Worm (Caenorhabditis elegans) whole organism, early embryonic: ENCODE results near the gene ZK180.6.

Experiments used
- B0310.2 ChIP-seq: sonication (generic microtip); optimal IDR thresholded peaks from 2 replicates; lab custom pipeline; 2016; ENCODE audit warnings: mild to moderate bottlenecking, missing genetic modification characterization, missing compliant biosample characterization
- F13C5.2 ChIP-seq: sonication (generic microtip); optimal IDR thresholded peaks from 2 replicates; lab custom pipeline; 2017; ENCODE audit warnings: mild to moderate bottlenecking, missing genetic modification characterization, inconsistent platforms, missing compliant biosample characterization
- aly-1 ChIP-seq: sonication (generic microtip); optimal IDR thresholded peaks from 2 replicates; lab custom pipeline; 2016; ENCODE audit warnings: missing genetic modification characterization, missing compliant biosample characterization
- ama-1 ChIP-seq: fragments of 150-350 bp; optimal IDR thresholded peaks from 2 replicates; lab custom pipeline; 2014
- ceh-13 ChIP-seq: fragments of 200-800 bp; sonication (Bioruptor generic); optimal IDR thresholded peaks from 2 replicates; lab custom pipeline; 2018; ENCODE audit warnings: mild to moderate bottlenecking, missing genetic modification characterization, missing compliant biosample characterization
- ceh-36 ChIP-seq: sonication (generic microtip); optimal IDR thresholded peaks from 2 replicates; lab custom pipeline; 2016; ENCODE audit warnings: missing genetic modification characterization, inconsistent platforms, missing compliant biosample characterization
- ets-7 ChIP-seq: sonication (generic microtip); optimal IDR thresholded peaks from 2 replicates; lab custom pipeline; 2016; ENCODE audit warnings: missing genotype, missing genetic modification characterization, missing compliant biosample characterization
- flt-1 ChIP-seq: fragments of 200-800 bp; sonication (Bioruptor generic); IDR thresholded peaks from 2 replicates; pipeline ENCODE4 v1.3.6; 2022; ENCODE audit warnings: missing genetic modification characterization, missing compliant biosample characterization
- hmg-4 ChIP-seq: fragments of 200-800 bp; sonication (Bioruptor generic); optimal IDR thresholded peaks from 2 replicates; lab custom pipeline; 2018; ENCODE audit warnings: mild to moderate bottlenecking, missing genetic modification characterization, missing compliant biosample characterization
- hnd-1 ChIP-seq: sonication (generic microtip); optimal IDR thresholded peaks from 2 replicates; lab custom pipeline; 2016; ENCODE audit warnings: missing genetic modification characterization, missing compliant biosample characterization
- pes-1 ChIP-seq: fragments of 200-800 bp; sonication (Bioruptor generic); IDR thresholded peaks from 2 replicates; pipeline ENCODE4 v1.3.6; 2022; ENCODE audit warnings: missing genetic modification reagents, missing genetic modification characterization, missing compliant biosample characterization
- scrt-1 ChIP-seq: fragments of 200-800 bp; sonication (Bioruptor generic); IDR thresholded peaks from 2 replicates; pipeline ENCODE4 v1.3.6; 2022; ENCODE audit warnings: missing genetic modification characterization, missing compliant biosample characterization
- tbx-37 ChIP-seq: fragments of 200-800 bp; sonication (Bioruptor generic); conservative IDR thresholded peaks from 2 replicates; pipeline ENCODE4 v1.3.6; 2022; ENCODE audit warnings: missing genetic modification reagents, missing genetic modification characterization, missing compliant biosample characterization
- tra-4 ChIP-seq: sonication (generic microtip); optimal IDR thresholded peaks from 2 replicates; lab custom pipeline; 2017; ENCODE audit warnings: missing genetic modification characterization, missing compliant biosample characterization

- TF ChIP-seq ama-1 (no peak), flt-1 (GFP tag; lab: Robert Waterston, UW) (no peak), tbx-37 (no peak), ets-7 (tag; lab: Kevin White, UChicago) (no peak), ceh-36 (tag; lab: Kevin White, UChicago) (no peak), hmg-4 (GFP tag; lab: Kevin White, UChicago) (no peak), aly-1 (tag; lab: Kevin White, UChicago) (no peak), ceh-13 (GFP tag; lab: Kevin White, UChicago) (no peak), pes-1 (GFP tag; lab: Robert Waterston, UW) (no peak), scrt-1 (GFP tag; lab: Robert Waterston, UW) (no peak), F13C5.2 (tag; lab: Kevin White, UChicago) (no peak), B0310.2 (tag; lab: Kevin White, UChicago) (no peak), hnd-1 (tag; lab: Kevin White, UChicago) (no peak), tra-4 (tag; lab: Kevin White, UChicago) (no peak)
Measured at ce11 chrIV:4516478-4516877, 8.4 kb downstream of the ZK180.6 start.
